Worm (Caenorhabditis elegans) whole organism, late embryonic: ENCODE measurements around the gene marb-1.

ENCODE experiments used
- C08G9.2 ChIP-seq: sonication (generic microtip); optimal IDR thresholded peaks from 2 replicates; lab custom pipeline; 2016; ENCODE audit warnings: mild to moderate bottlenecking, missing genetic modification characterization, moderate library complexity, missing compliant biosample characterization
- K09A11.1 ChIP-seq: sonication (generic microtip); optimal IDR thresholded peaks from 2 replicates; lab custom pipeline; 2017; ENCODE audit warnings: antibody characterized with exemption, mild to moderate bottlenecking, missing genetic modification characterization, missing compliant biosample characterization; ENCODE audit not compliant: insufficient read depth
- ama-1 ChIP-seq: fragments of 150-350 bp; optimal IDR thresholded peaks from 2 replicates; lab custom pipeline; 2014
- ceh-18 ChIP-seq: sonication (generic microtip); optimal IDR thresholded peaks from 2 replicates; lab custom pipeline; 2016; ENCODE audit warnings: missing genetic modification characterization, missing compliant biosample characterization
- ceh-19 ChIP-seq: fragments of 200-800 bp; sonication (Bioruptor generic); optimal IDR thresholded peaks from 2 replicates; lab custom pipeline; 2018; ENCODE audit warnings: mild to moderate bottlenecking, missing genetic modification characterization, missing compliant biosample characterization
- ceh-2 ChIP-seq: sonication (generic microtip); optimal IDR thresholded peaks from 2 replicates; lab custom pipeline; 2016; ENCODE audit warnings: missing genotype, missing genetic modification characterization, missing compliant biosample characterization
- ceh-22 ChIP-seq: sonication (generic microtip); optimal IDR thresholded peaks from 2 replicates; lab custom pipeline; 2017; ENCODE audit warnings: missing biosample characterization, missing genetic modification characterization
- ceh-24 ChIP-seq: sonication (generic microtip); optimal IDR thresholded peaks from 2 replicates; lab custom pipeline; 2016; ENCODE audit warnings: mild to moderate bottlenecking, missing genetic modification characterization, missing compliant biosample characterization
- ceh-30 ChIP-seq: fragments of 150-350 bp; optimal IDR thresholded peaks from 2 replicates; lab custom pipeline; 2014; ENCODE audit warnings: missing biosample characterization, missing genetic modification characterization
- ceh-34 ChIP-seq: sonication (generic microtip); optimal IDR thresholded peaks from 2 replicates; lab custom pipeline; 2016; ENCODE audit warnings: mild to moderate bottlenecking, missing genetic modification characterization, missing compliant biosample characterization
- ceh-48 ChIP-seq: sonication (generic microtip); optimal IDR thresholded peaks from 2 replicates; lab custom pipeline; 2016; ENCODE audit warnings: missing genetic modification characterization, inconsistent platforms, missing compliant biosample characterization
- che-1 ChIP-seq: sonication (generic microtip); optimal IDR thresholded peaks from 2 replicates; lab custom pipeline; 2016; ENCODE audit warnings: mild to moderate bottlenecking, missing genetic modification characterization, missing compliant biosample characterization
- elt-2 ChIP-seq: sonication (generic microtip); optimal IDR thresholded peaks from 2 replicates; lab custom pipeline; 2016; ENCODE audit warnings: missing genetic modification reagents, missing genetic modification characterization, missing compliant biosample characterization
- elt-4 ChIP-seq: sonication (generic microtip); optimal IDR thresholded peaks from 2 replicates; lab custom pipeline; 2016; ENCODE audit warnings: missing genetic modification characterization, missing compliant biosample characterization
- ets-4 ChIP-seq: sonication (generic microtip); optimal IDR thresholded peaks from 2 replicates; lab custom pipeline; 2016; ENCODE audit warnings: missing genetic modification characterization, missing compliant biosample characterization
- fkh-10 ChIP-seq: fragments of 150-350 bp; optimal IDR thresholded peaks from 2 replicates; lab custom pipeline; 2014; ENCODE audit warnings: missing biosample characterization, missing genetic modification reagents, missing genetic modification characterization
- hlh-15 ChIP-seq: sonication (generic microtip); optimal IDR thresholded peaks from 2 replicates; lab custom pipeline; 2016; ENCODE audit warnings: missing genetic modification characterization, missing compliant biosample characterization
- hlh-6 ChIP-seq: sonication (generic microtip); optimal IDR thresholded peaks from 2 replicates; lab custom pipeline; 2016; ENCODE audit warnings: missing genotype, missing genetic modification characterization, missing compliant biosample characterization
- lim-6 ChIP-seq: sonication (generic microtip); optimal IDR thresholded peaks from 2 replicates; lab custom pipeline; 2016; ENCODE audit warnings: missing genetic modification characterization, missing compliant biosample characterization
- mec-3 ChIP-seq: sonication (generic microtip); optimal IDR thresholded peaks from 2 replicates; lab custom pipeline; 2016; ENCODE audit warnings: borderline replicate concordance, missing genetic modification characterization, missing compliant biosample characterization
- nfya-1 ChIP-seq: sonication (generic microtip); optimal IDR thresholded peaks from 2 replicates; lab custom pipeline; 2017; ENCODE audit warnings: missing genetic modification characterization, mild to moderate bottlenecking, missing compliant biosample characterization, antibody characterized with exemption, moderate library complexity
- nhr-232 ChIP-seq: sonication (generic microtip); optimal IDR thresholded peaks from 2 replicates; lab custom pipeline; 2016; ENCODE audit warnings: missing genetic modification characterization, missing compliant biosample characterization
- odd-2 ChIP-seq: sonication (generic microtip); optimal IDR thresholded peaks from 2 replicates; lab custom pipeline; 2017; ENCODE audit warnings: antibody characterized with exemption, mild to moderate bottlenecking, missing genetic modification characterization, missing compliant biosample characterization
- pat-9 ChIP-seq: fragments of 200-800 bp; sonication (Bioruptor generic); optimal IDR thresholded peaks from 2 replicates; lab custom pipeline; 2018; ENCODE audit warnings: mild to moderate bottlenecking, missing genetic modification characterization, moderate library complexity, missing compliant biosample characterization
- pax-1 ChIP-seq: fragments of 150-350 bp; optimal IDR thresholded peaks from 2 replicates; lab custom pipeline; 2014; ENCODE audit warnings: missing biosample characterization, missing genetic modification characterization
- ref-2 ChIP-seq: sonication (generic microtip); optimal IDR thresholded peaks from 2 replicates; lab custom pipeline; 2016; ENCODE audit warnings: missing genetic modification characterization, missing compliant biosample characterization
- rnt-1 ChIP-seq: sonication (generic microtip); optimal IDR thresholded peaks from 2 replicates; lab custom pipeline; 2016; ENCODE audit warnings: missing genetic modification characterization, missing compliant biosample characterization
- sox-2 ChIP-seq: fragments of 200-800 bp; sonication (Bioruptor generic); IDR thresholded peaks from 2 replicates; pipeline ENCODE4 v1.3.6; 2022; ENCODE audit warnings: missing genetic modification reagents, missing genetic modification characterization, missing compliant biosample characterization
- sox-4 ChIP-seq: sonication (generic microtip); optimal IDR thresholded peaks from 2 replicates; lab custom pipeline; 2017; ENCODE audit warnings: mild to moderate bottlenecking, missing genetic modification characterization, inconsistent platforms, missing compliant biosample characterization
- tbx-7 ChIP-seq: sonication (generic microtip); optimal IDR thresholded peaks from 2 replicates; lab custom pipeline; 2016; ENCODE audit warnings: missing genotype, missing genetic modification characterization, missing compliant biosample characterization
- ttx-3 ChIP-seq: sonication (generic microtip); optimal IDR thresholded peaks from 2 replicates; lab custom pipeline; 2016; ENCODE audit warnings: missing genetic modification reagents, missing genetic modification characterization, missing compliant biosample characterization
- unc-3 ChIP-seq, 2 experiments: fragments of 200-800 bp in 1 of 2; sonication (Bioruptor generic) in 1 of 2; sonication (generic microtip) in 1 of 2; conservative IDR thresholded peaks in 1 of 2; optimal IDR thresholded peaks in 1 of 2; 2 replicates each; pipeline versions ENCODE4 v1.3.6 to Lab custom; 2016 to 2022; ENCODE audit warnings: missing compliant biosample characterization in 2 of 2, missing genetic modification characterization in 2 of 2, missing genetic modification reagents in 1 of 2
- unc-42 ChIP-seq: sonication (generic microtip); optimal IDR thresholded peaks from 2 replicates; lab custom pipeline; 2016; ENCODE audit warnings: missing genotype, missing genetic modification characterization, missing compliant biosample characterization
- unc-55 ChIP-seq: sonication (generic microtip); optimal IDR thresholded peaks from 2 replicates; lab custom pipeline; 2017; ENCODE audit warnings: missing biosample characterization, missing genetic modification reagents, missing genetic modification characterization
- unc-86 ChIP-seq: sonication (generic microtip); optimal IDR thresholded peaks from 2 replicates; lab custom pipeline; 2016; ENCODE audit warnings: missing genetic modification characterization, missing compliant biosample characterization
- zip-5 ChIP-seq: sonication (generic microtip); optimal IDR thresholded peaks from 2 replicates; lab custom pipeline; 2016; ENCODE audit warnings: missing genetic modification characterization, missing compliant biosample characterization

The marb-1 gene

DNA sequence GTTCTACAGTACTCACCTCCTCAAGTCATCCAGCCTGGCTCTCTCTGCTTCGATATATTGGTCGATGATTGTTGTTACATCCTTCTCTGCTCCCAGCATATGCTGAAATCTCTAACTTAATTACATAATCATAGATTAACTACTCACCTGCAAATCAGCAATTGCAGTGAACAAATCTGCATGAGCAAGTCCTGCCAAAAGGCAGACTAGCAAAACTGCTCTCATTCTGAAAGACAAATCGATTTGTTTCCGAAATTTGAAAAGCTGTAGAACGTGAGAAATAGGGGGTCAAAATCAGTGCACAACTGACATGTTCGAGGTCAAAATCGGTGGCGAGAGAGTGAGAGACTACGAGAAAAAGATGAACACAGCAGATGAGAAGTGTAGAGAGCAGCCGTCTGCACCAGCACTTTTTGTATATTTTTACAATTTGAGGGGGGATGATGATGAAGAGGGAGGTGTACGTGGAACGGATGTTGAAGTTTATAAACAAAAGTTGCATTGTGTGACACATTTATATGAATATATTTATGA lies 7.0 kb upstream of the marb-1 start, which contains the start of gene phy-2:
phy-2 (minus strand) TSS at position 226 of the 534 bp plus-strand sequence.
- TF ChIP-seq unc-55 (GFP tag; lab: Kevin White, UChicago) (peak; percentile 2), unc-42 (tag; lab: Kevin White, UChicago) (no peak), unc-3 (GFP tag; conservative IDR thresholded peaks at IDR 0.05; lab: Robert Waterston, UW) (0 out of 2 replicates have a peak, but pooled peaks have one; percentile 10), unc-3 (tag; optimal IDR thresholded peaks at IDR 0.05; lab: Kevin White, UChicago) (no peak)

ce11 chrIV:12212814-12213213 lies 4.0 kb upstream of the marb-1 start:
- TF ChIP-seq unc-86 (tag; lab: Kevin White, UChicago): no peak
- TF ChIP-seq K09A11.1 (tag; lab: Kevin White, UChicago): no peak
- no peak for TF ChIP-seq hlh-6
- no peak for TF ChIP-seq rnt-1
- TF ChIP-seq ceh-24 (tag; lab: Kevin White, UChicago): no peak
- TF ChIP-seq ceh-48 (tag; lab: Kevin White, UChicago): no peak
- no peak for TF ChIP-seq nhr-232

- TF ChIP-seq ama-1 (lab: Kevin White, UChicago) (no peak), ceh-30 (tag; lab: Kevin White, UChicago) (no peak), ets-4 (tag; lab: Kevin White, UChicago) (no peak), ceh-18 (tag; lab: Kevin White, UChicago) (no peak), ref-2 (no peak), zip-5 (tag; lab: Kevin White, UChicago) (no peak), fkh-10 (no peak), ceh-19 (GFP tag; lab: Kevin White, UChicago) (no peak), sox-4 (no peak), che-1 (tag; lab: Kevin White, UChicago) (no peak), C08G9.2 (tag; lab: Kevin White, UChicago) (no peak), ttx-3 (tag; lab: Kevin White, UChicago) (no peak), pat-9 (tag; lab: Kevin White, UChicago) (no peak), pax-1 (tag; lab: Kevin White, UChicago) (no peak)
These were observed 2.5 kb upstream of the marb-1 start for ce11 chrIV:12211292-12211691.

DNA sequence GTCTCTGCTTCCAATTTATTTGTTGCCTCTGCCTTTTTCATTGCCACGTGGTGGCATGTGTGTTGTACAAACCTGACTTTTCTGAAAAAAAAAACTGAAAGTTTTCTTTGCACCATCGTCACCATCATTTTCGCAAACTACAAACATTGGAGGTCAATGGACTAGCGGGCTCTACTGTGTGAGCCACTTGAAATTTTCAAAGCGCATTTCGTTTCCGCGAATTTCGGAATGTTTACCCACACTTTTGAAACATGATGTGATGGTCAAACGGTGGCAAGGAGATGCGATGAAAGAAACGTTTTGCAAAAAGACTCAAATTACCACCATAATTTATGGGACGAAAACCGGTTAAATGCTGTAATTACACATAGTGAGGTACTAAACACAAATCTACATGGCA lies 937 bp downstream of the marb-1 start:
- TF ChIP-seq hlh-15 (tag; lab: Kevin White, UChicago) (no peak), che-1 (tag; lab: Kevin White, UChicago) (no peak), tbx-7 (tag; lab: Kevin White, UChicago) (no peak), mec-3 (tag; lab: Kevin White, UChicago) (no peak), ceh-24 (tag; lab: Kevin White, UChicago) (no peak), ceh-2 (tag; lab: Kevin White, UChicago) (no peak), unc-55 (GFP tag; lab: Kevin White, UChicago) (no peak), unc-86 (tag; lab: Kevin White, UChicago) (no peak), hlh-6 (no peak), lim-6 (tag; lab: Kevin White, UChicago) (no peak), odd-2 (tag; lab: Kevin White, UChicago) (no peak), ceh-34 (tag; lab: Kevin White, UChicago) (no peak), elt-4 (tag; lab: Kevin White, UChicago) (no peak), ceh-22 (tag; lab: Kevin White, UChicago) (no peak), nfya-1 (tag; lab: Kevin White, UChicago) (no peak), pat-9 (tag; lab: Kevin White, UChicago) (no peak), sox-2 (GFP tag; lab: Robert Waterston, UW) (no peak), elt-2 (tag; lab: Kevin White, UChicago) (no peak)
